Worm (Caenorhabditis elegans) whole organism, L4/young adult: ENCODE data around the gene snr-5.

Experiments used
- W03F9.2 ChIP-seq: fragments of 150-350 bp; optimal IDR thresholded peaks from 2 replicates; lab custom pipeline; 2014; ENCODE audit warnings: missing biosample characterization, missing genetic modification characterization
- dao-5 ChIP-seq: sonication (generic microtip); optimal IDR thresholded peaks from 2 replicates; lab custom pipeline; 2016; ENCODE audit warnings: missing genotype, missing genetic modification characterization, moderate library complexity, missing compliant biosample characterization
- him-1 ChIP-seq: sonication (generic microtip); optimal IDR thresholded peaks from 2 replicates; lab custom pipeline; 2016; ENCODE audit warnings: missing genotype, missing genetic modification reagents, missing genetic modification characterization, missing compliant biosample characterization

- no peak for TF ChIP-seq dao-5 (tag; lab: Kevin White, UChicago)
- TF ChIP-seq W03F9.2 (tag; lab: Kevin White, UChicago), result no peak
- no peak for TF ChIP-seq him-1
Observed at ce11 chrIII:7814159-7815055, 47.5 kb upstream of the snr-5 start, which contains the start of gene egl-5.
